Fruit fly (Drosophila melanogaster) Kc167 (cell line): Measurements from ENCODE around the gene Ptth.

Experiments used
- Myc ChIP-seq: fragments of >200 bp; optimal IDR thresholded peaks from 2 replicates; lab custom pipeline; 2017; ENCODE audit warnings: missing external identifiers
- Sin3A ChIP-seq: fragments of >200 bp; optimal IDR thresholded peaks from 2 replicates; lab custom pipeline; 2018; ENCODE audit warnings: missing external identifiers
- h ChIP-seq: fragments of >200 bp; optimal IDR thresholded peaks from 3 replicates; lab custom pipeline; 2018; ENCODE audit warnings: missing external identifiers
- insv ChIP-seq: fragments of >200 bp; optimal IDR thresholded peaks from 3 replicates; lab custom pipeline; 2018; ENCODE audit warnings: missing external identifiers
- psq ChIP-seq: fragments of >200 bp; optimal IDR thresholded peaks from 2 replicates; lab custom pipeline; 2017; ENCODE audit warnings: missing external identifiers
- ttk ChIP-seq: sonication (Bioruptor generic); optimal IDR thresholded peaks from 2 replicates; lab custom pipeline; 2017; ENCODE audit warnings: missing external identifiers

Ptth gene

dm6 chr2L:602439-602879 lies 25.8 kb upstream of the Ptth start, which contains the start of gene CG13689:
Gene CG13689 (plus strand): TSS chr2L:602813.
- no peak for TF ChIP-seq psq (lab: Kevin White, UChicago)

dm6 chr2L:601848-602247 lies 25.2 kb upstream of the Ptth start:
- TF ChIP-seq h (lab: Kevin White, UChicago): no peak
- no peak for TF ChIP-seq insv (lab: Kevin White, UChicago)
- TF ChIP-seq psq (lab: Kevin White, UChicago): no peak
- no peak for TF ChIP-seq ttk (lab: Kevin White, UChicago)
- no peak for TF ChIP-seq Sin3A (lab: Kevin White, UChicago)
- no peak for TF ChIP-seq Myc

dm6 chr2L:597771-598170 lies 21.1 kb upstream of the Ptth start:
- no peak for TF ChIP-seq ttk (lab: Kevin White, UChicago)
- no peak for TF ChIP-seq Sin3A (lab: Kevin White, UChicago)
- TF ChIP-seq h (lab: Kevin White, UChicago): no peak
- no peak for TF ChIP-seq insv (lab: Kevin White, UChicago)
- TF ChIP-seq Myc: no peak
- no peak for TF ChIP-seq psq (lab: Kevin White, UChicago)

- TF ChIP-seq h (lab: Kevin White, UChicago): no peak
- no peak for TF ChIP-seq Myc
- TF ChIP-seq insv (lab: Kevin White, UChicago): no peak
Observed at dm6 chr2L:594635-595384, 18.1 kb upstream of the Ptth start, which contains the start of gene Gsc. Gene Gsc (minus strand): TSS chr2L:594685.

dm6 chr2L:594048-594447 lies 17.4 kb upstream of the Ptth start:
- TF ChIP-seq psq (lab: Kevin White, UChicago): no peak
- no peak for TF ChIP-seq Myc
- TF ChIP-seq insv (lab: Kevin White, UChicago): no peak
- no peak for TF ChIP-seq h (lab: Kevin White, UChicago)
- TF ChIP-seq Sin3A (lab: Kevin White, UChicago): no peak
- no peak for TF ChIP-seq ttk (lab: Kevin White, UChicago)

dm6 chr2L:591511-591910 lies 14.8 kb upstream of the Ptth start:
- TF ChIP-seq insv (lab: Kevin White, UChicago): no peak
- TF ChIP-seq Myc: no peak
- TF ChIP-seq Sin3A (lab: Kevin White, UChicago): no peak
- TF ChIP-seq ttk (lab: Kevin White, UChicago): no peak
- no peak for TF ChIP-seq psq (lab: Kevin White, UChicago)
- TF ChIP-seq h (lab: Kevin White, UChicago): no peak

- TF ChIP-seq Myc (no peak), insv (lab: Kevin White, UChicago) (no peak), ttk (lab: Kevin White, UChicago) (no peak), psq (lab: Kevin White, UChicago) (no peak), h (lab: Kevin White, UChicago) (no peak), Sin3A (lab: Kevin White, UChicago) (no peak)
Observed at dm6 chr2L:585268-585667, 8.6 kb upstream of the Ptth start.

dm6 chr2L:577186-577585 lies 490 bp upstream of the Ptth start, which contains the start of gene Pph13:
Gene Pph13 (plus strand): TSS chr2L:577486.
- TF ChIP-seq h (lab: Kevin White, UChicago) (no peak), psq (lab: Kevin White, UChicago) (no peak), Myc (no peak), Sin3A (lab: Kevin White, UChicago) (no peak), insv (lab: Kevin White, UChicago) (no peak), ttk (lab: Kevin White, UChicago) (no peak)

- TF ChIP-seq insv (lab: Kevin White, UChicago) (no peak), h (lab: Kevin White, UChicago) (no peak), Sin3A (lab: Kevin White, UChicago) (no peak), psq (lab: Kevin White, UChicago) (no peak), Myc (no peak), ttk (lab: Kevin White, UChicago) (no peak)
Observed at dm6 chr2L:574226-574625, 2.5 kb downstream of the Ptth start, which contains the start of the genes Ipk2 and cold. Gene Ipk2 (minus strand): TSS chr2L:574264. Gene cold (plus strand): TSS chr2L:574291.

dm6 chr2L:568030-568429 lies 8.7 kb downstream of the Ptth start, which contains the start of the genes Nle and Sf3b1:
Gene Nle (minus strand): TSS chr2L:568121.
Gene Sf3b1 (plus strand): TSS chr2L:568340.
- no peak for TF ChIP-seq Myc
- TF ChIP-seq Sin3A (lab: Kevin White, UChicago): no peak
- no peak for TF ChIP-seq insv (lab: Kevin White, UChicago)
- no peak for TF ChIP-seq h (lab: Kevin White, UChicago)
- TF ChIP-seq ttk (lab: Kevin White, UChicago): no peak
- TF ChIP-seq psq (lab: Kevin White, UChicago): no peak

- no peak for TF ChIP-seq psq (lab: Kevin White, UChicago)
- TF ChIP-seq Myc: no peak
Observed at dm6 chr2L:563769-564550, 12.7 kb downstream of the Ptth start, which contains the start of the genes uncNacbeta and CG2794. Gene uncNacbeta (minus strand): TSS chr2L:563819. Gene CG2794 (plus strand): TSS chr2L:564163.

- no peak for TF ChIP-seq insv (lab: Kevin White, UChicago)
- no peak for TF ChIP-seq psq (lab: Kevin White, UChicago)
- TF ChIP-seq ttk (lab: Kevin White, UChicago): no peak
- no peak for TF ChIP-seq Myc
- TF ChIP-seq h (lab: Kevin White, UChicago): no peak
- TF ChIP-seq Sin3A (lab: Kevin White, UChicago): no peak
Observed at dm6 chr2L:563314-563713, 13.4 kb downstream of the Ptth start.
